Fruit fly (Drosophila melanogaster): ENCODE data around the gene CG43335.

Gene CG43335

DNA sequence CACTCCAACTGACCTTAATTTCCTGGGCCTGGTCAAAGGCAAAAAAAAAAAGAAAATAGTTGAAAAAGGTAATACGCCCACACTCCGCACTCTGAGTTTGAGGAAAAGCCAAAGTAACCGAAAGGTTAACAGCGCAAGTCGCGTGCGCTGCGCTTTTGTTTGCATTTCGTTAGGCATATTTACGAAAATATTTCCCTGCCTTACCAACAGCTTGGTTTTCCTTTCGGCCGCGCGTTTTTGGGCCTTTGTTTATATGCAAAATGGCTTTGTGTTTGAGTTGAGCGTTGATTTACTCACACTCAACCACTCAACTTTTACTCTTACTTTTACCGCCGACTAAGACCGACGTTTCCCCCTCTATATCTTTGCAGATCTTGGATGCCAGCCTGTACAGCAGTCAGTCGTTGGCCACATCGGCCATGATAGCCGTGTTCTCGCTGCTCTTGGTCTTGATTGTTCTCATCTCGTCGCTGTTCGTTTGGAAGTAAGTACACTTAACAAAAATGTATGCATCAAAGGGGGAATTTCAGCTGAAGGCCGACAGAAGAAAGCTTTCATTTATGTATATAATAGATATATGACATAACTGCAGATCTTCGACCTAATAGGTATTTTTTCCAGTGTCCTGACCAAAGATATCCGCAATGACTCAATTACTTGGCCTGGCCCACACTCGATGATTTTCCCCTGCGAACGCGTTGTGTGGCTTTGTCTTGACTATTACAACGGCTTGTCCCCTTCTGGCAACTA, 43.7 kb downstream of the CG43335 start (continued):
- TF ChIP-seq CG33557 (GFP tag; optimal IDR thresholded peaks at IDR 0.05) (no peak), Ets97D (GFP tag; optimal IDR thresholded peaks at IDR 0.05) (no peak), Opbp (GFP tag; IDR thresholded peaks at IDR 0.05; ENCODE audit: partially characterized antibody) (no peak), Neu2 (GFP tag; optimal IDR thresholded peaks at IDR 0.05; ENCODE audit: borderline replicate concordance) (no peak), vvl (GFP tag; IDR thresholded peaks at IDR 0.05) (no peak), ase (GFP tag; IDR thresholded peaks at IDR 0.05) (no peak), CG11560 (tag; IDR thresholded peaks at IDR 0.05) (no peak), sd (tag; optimal IDR thresholded peaks at IDR 0.05) (no peak), CG1792 (GFP tag; optimal IDR thresholded peaks at IDR 0.05) (no peak), gfzf (GFP tag; optimal IDR thresholded peaks at IDR 0.05) (no peak), CG11504 (tag; optimal IDR thresholded peaks at IDR 0.05) (peak; percentile 17), CG14014 (GFP tag; IDR thresholded peaks at IDR 0.05) (no peak), Atf3 (GFP tag; optimal IDR thresholded peaks at IDR 0.05) (no peak), BEAF-32 (GFP tag; optimal IDR thresholded peaks at IDR 0.05) (no peak), ci (GFP tag; IDR thresholded peaks at IDR 0.05) (0 out of 3 replicates have a peak, but pooled peaks have one; percentile 45), CG7271 (tag; optimal IDR thresholded peaks at IDR 0.05) (no peak), CG3838 (GFP tag; optimal IDR thresholded peaks at IDR 0.05) (no peak), CG31441 (GFP tag; IDR thresholded peaks at IDR 0.05) (no peak), nau (GFP tag; optimal IDR thresholded peaks at IDR 0.05) (no peak), jumu (GFP tag; optimal IDR thresholded peaks at IDR 0.05) (no peak), ATbp (GFP tag; optimal IDR thresholded peaks at IDR 0.05) (peak; percentile 15), lola (GFP tag; optimal IDR thresholded peaks at IDR 0.05) (no peak), stc (GFP tag; IDR thresholded peaks at IDR 0.05) (no peak), CG2120 (GFP tag; optimal IDR thresholded peaks at IDR 0.05) (no peak), unc-4 (GFP tag; IDR thresholded peaks at IDR 0.05; ENCODE audit: partially characterized antibody) (no peak), tin (GFP tag; optimal IDR thresholded peaks at IDR 0.05) (no peak), CG9215 (GFP tag; IDR thresholded peaks at IDR 0.05) (no peak), Xrp1 (GFP tag; IDR thresholded peaks at IDR 0.05) (peak; percentile 3; the same call in 1 of the 2 replicates), B-H2 (GFP tag; optimal IDR thresholded peaks at IDR 0.05) (no peak), CG18764 (GFP tag; optimal IDR thresholded peaks at IDR 0.05) (no peak), sima (GFP tag; optimal IDR thresholded peaks at IDR 0.05) (no peak), CG4730 (GFP tag; IDR thresholded peaks at IDR 0.05) (no peak), CG1603 (tag; optimal IDR thresholded peaks at IDR 0.05) (no peak), ab (GFP tag; optimal IDR thresholded peaks at IDR 0.05) (no peak), CG18262 (tag; optimal IDR thresholded peaks at IDR 0.05) (no peak)

DNA sequence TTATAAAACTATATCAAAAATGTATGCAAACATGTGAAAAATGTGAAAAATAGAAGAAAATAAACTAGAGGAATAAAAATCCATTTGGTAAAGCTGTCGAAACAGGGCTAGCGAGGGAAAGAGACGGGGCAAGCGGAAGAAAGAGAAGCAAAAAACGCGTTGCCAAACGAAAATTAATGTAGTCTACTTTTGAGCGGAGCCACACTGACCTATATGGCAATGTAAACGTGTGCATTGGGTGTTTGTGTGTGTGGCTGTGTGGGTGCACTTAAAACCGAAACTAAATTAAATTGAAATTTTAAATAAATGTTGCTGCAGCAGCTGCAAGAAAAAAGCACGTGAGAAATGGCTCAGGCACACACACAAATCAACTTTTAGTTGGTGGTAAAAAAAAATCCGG, 44.7 kb downstream of the CG43335 start:
- 0 out of 3 replicates have a peak, but pooled peaks have one; percentile 32 for TF ChIP-seq CG2199 (GFP tag; IDR thresholded peaks at IDR 0.05)
- no peak for TF ChIP-seq CG8290 (GFP tag; optimal IDR thresholded peaks at IDR 0.05)
- TF ChIP-seq CG8290 (tag; optimal IDR thresholded peaks at IDR 0.05): peak in 1 of 2 experiments; percentile 28
- no peak for TF ChIP-seq gcm (GFP tag; optimal IDR thresholded peaks at IDR 0.05)
- no peak for TF ChIP-seq CoRest (tag; optimal IDR thresholded peaks at IDR 0.05)
- TF ChIP-seq CG18619 (GFP tag; optimal IDR thresholded peaks at IDR 0.05): no peak
- TF ChIP-seq CG6791 (GFP tag; IDR thresholded peaks at IDR 0.05; ENCODE audit: partially characterized antibody): 0 out of 3 replicates have a peak, but pooled peaks have one; percentile 46
- TF ChIP-seq crol (GFP tag; IDR thresholded peaks at IDR 0.05): 0 out of 2 replicates have a peak, but pooled peaks have one; percentile 7
- TF ChIP-seq CG10209 (GFP tag; optimal IDR thresholded peaks at IDR 0.05): no peak
- TF ChIP-seq CG7556 (GFP tag; optimal IDR thresholded peaks at IDR 0.05): no peak
- no peak for TF ChIP-seq Hsf (GFP tag; optimal IDR thresholded peaks at IDR 0.05)
- TF ChIP-seq Dbx (GFP tag; IDR thresholded peaks at IDR 0.05): no peak
- TF ChIP-seq Hey (tag; optimal IDR thresholded peaks at IDR 0.05): no peak
- TF ChIP-seq crc (GFP tag; optimal IDR thresholded peaks at IDR 0.05): no peak
- no peak for TF ChIP-seq Dip2 (GFP tag; IDR thresholded peaks at IDR 0.05)
- no peak for TF ChIP-seq CG43689 (GFP tag; IDR thresholded peaks at IDR 0.05)
- no peak for TF ChIP-seq Sox100B (GFP tag; optimal IDR thresholded peaks at IDR 0.05)
